Worm (Caenorhabditis elegans) whole organism, L4 larva: ENCODE measurements around the gene T21E8.6.

Experiments used
- ZK546.5 ChIP-seq, 2 experiments: sonication (generic microtip); optimal IDR thresholded peaks; 2 replicates each; lab custom pipeline; 2017; ENCODE audit warnings: missing biosample characterization in 2 of 2, missing genetic modification characterization in 2 of 2
- ceh-44 ChIP-seq: fragments of 200-800 bp; sonication (Bioruptor generic); IDR thresholded peaks from 2 replicates; pipeline ENCODE4 v1.3.6; 2022; ENCODE audit warnings: missing genetic modification reagents, missing genetic modification characterization, missing compliant biosample characterization
- hlh-30 ChIP-seq: sonication (generic microtip); optimal IDR thresholded peaks from 2 replicates; lab custom pipeline; 2017; ENCODE audit warnings: antibody characterized with exemption, mild to moderate bottlenecking, missing genetic modification characterization, missing compliant biosample characterization; ENCODE audit not compliant: insufficient read depth
- jun-1 ChIP-seq: fragments of 150-350 bp; optimal IDR thresholded peaks from 2 replicates; lab custom pipeline; 2014; ENCODE audit warnings: missing biosample characterization, missing genetic modification reagents, missing genetic modification characterization
- lin-15B ChIP-seq: fragments of 150-350 bp; sonication (generic microtip); optimal IDR thresholded peaks from 3 replicates; lab custom pipeline; 2014; ENCODE audit warnings: missing biosample characterization, missing genetic modification characterization
- nhr-6 ChIP-seq: fragments of 150-350 bp; optimal IDR thresholded peaks from 2 replicates; lab custom pipeline; 2014; ENCODE audit warnings: missing biosample characterization, missing genetic modification characterization
- pqm-1 ChIP-seq: sonication (generic microtip); optimal IDR thresholded peaks from 2 replicates; lab custom pipeline; 2017; ENCODE audit warnings: missing biosample characterization, missing genetic modification characterization

ce11 chrX:10881984-10882383 is at the start of gene T21E8.6:
- TF ChIP-seq jun-1 (no peak), ceh-44 (GFP tag; lab: Robert Waterston, UW) (no peak), nhr-6 (no peak), pqm-1 (tag; lab: Kevin White, UChicago) (no peak), ZK546.5 (tag; optimal IDR thresholded peaks at IDR 0.05; lab: Kevin White, UChicago) (no peak), hlh-30 (tag; lab: Kevin White, UChicago) (no peak), lin-15B (tag; lab: Kevin White, UChicago) (no peak)
